Worm (Caenorhabditis elegans) whole organism, L2 larva: ENCODE data around the gene npr-39.

Experiments used
- F13H6.1 ChIP-seq: sonication (generic microtip); optimal IDR thresholded peaks from 2 replicates; lab custom pipeline; 2016; ENCODE audit warnings: missing genetic modification characterization, missing compliant biosample characterization
- Y55F3AM.14 ChIP-seq: fragments of 200-800 bp; sonication (Bioruptor generic); optimal IDR thresholded peaks from 2 replicates; lab custom pipeline; 2018; ENCODE audit warnings: mild to moderate bottlenecking, missing genetic modification characterization, missing compliant biosample characterization
- aly-2 ChIP-seq: fragments of 150-350 bp; optimal IDR thresholded peaks from 2 replicates; lab custom pipeline; 2014; ENCODE audit warnings: missing biosample characterization, missing genetic modification characterization
- blmp-1 ChIP-seq: sonication (generic microtip); optimal IDR thresholded peaks from 2 replicates; lab custom pipeline; 2017; ENCODE audit warnings: missing genetic modification characterization, mild to moderate bottlenecking, missing compliant biosample characterization, antibody characterized with exemption, moderate library complexity; ENCODE audit not compliant: insufficient read depth
- ceh-16 ChIP-seq: fragments of 150-350 bp; optimal IDR thresholded peaks from 2 replicates; lab custom pipeline; 2014; ENCODE audit warnings: missing biosample characterization, missing genetic modification characterization
- dmd-4 ChIP-seq: sonication (generic microtip); optimal IDR thresholded peaks from 2 replicates; lab custom pipeline; 2017; ENCODE audit warnings: missing biosample characterization, missing genetic modification characterization
- elt-1 ChIP-seq: fragments of 150-350 bp; optimal IDR thresholded peaks from 2 replicates; lab custom pipeline; 2014; ENCODE audit warnings: missing biosample characterization, missing genetic modification characterization
- elt-3 ChIP-seq: sonication (generic microtip); optimal IDR thresholded peaks from 2 replicates; lab custom pipeline; 2017; ENCODE audit warnings: missing biosample characterization, missing genetic modification characterization
- fos-1 ChIP-seq: fragments of 150-350 bp; optimal IDR thresholded peaks from 2 replicates; lab custom pipeline; 2014; ENCODE audit warnings: missing biosample characterization, missing genetic modification characterization
- gmeb-1 ChIP-seq: fragments of 150-350 bp; optimal IDR thresholded peaks from 2 replicates; lab custom pipeline; 2014; ENCODE audit warnings: missing biosample characterization, missing genetic modification characterization
- lin-39 ChIP-seq: fragments of 150-350 bp; optimal IDR thresholded peaks from 2 replicates; lab custom pipeline; 2014; ENCODE audit warnings: missing biosample characterization, missing genetic modification reagents, missing genetic modification characterization
- mab-5 ChIP-seq: fragments of 150-350 bp; optimal IDR thresholded peaks from 2 replicates; lab custom pipeline; 2014; ENCODE audit warnings: missing biosample characterization, missing genetic modification characterization
- mbf-1 ChIP-seq: sonication (generic microtip); optimal IDR thresholded peaks from 2 replicates; lab custom pipeline; 2017; ENCODE audit warnings: missing biosample characterization, missing genetic modification characterization
- nhr-11 ChIP-seq: fragments of 150-350 bp; optimal IDR thresholded peaks from 2 replicates; lab custom pipeline; 2014; ENCODE audit warnings: missing biosample characterization, missing genetic modification characterization
- nhr-12 ChIP-seq: fragments of 150-350 bp; optimal IDR thresholded peaks from 2 replicates; lab custom pipeline; 2014; ENCODE audit warnings: missing biosample characterization, missing genetic modification characterization
- nhr-129 ChIP-seq: fragments of 150-350 bp; optimal IDR thresholded peaks from 2 replicates; lab custom pipeline; 2014; ENCODE audit warnings: missing biosample characterization, missing genetic modification characterization
- nhr-21 ChIP-seq: fragments of 150-350 bp; optimal IDR thresholded peaks from 2 replicates; lab custom pipeline; 2014; ENCODE audit warnings: missing biosample characterization, missing genetic modification characterization
- nhr-23 ChIP-seq: fragments of 150-350 bp; optimal IDR thresholded peaks from 2 replicates; lab custom pipeline; 2014; ENCODE audit warnings: missing biosample characterization, missing genetic modification reagents, missing genetic modification characterization
- nhr-237 ChIP-seq: fragments of 150-350 bp; optimal IDR thresholded peaks from 2 replicates; lab custom pipeline; 2014; ENCODE audit warnings: missing biosample characterization, missing genetic modification characterization
- peb-1 ChIP-seq: fragments of 150-350 bp; optimal IDR thresholded peaks from 2 replicates; lab custom pipeline; 2014; ENCODE audit warnings: missing biosample characterization, missing genetic modification characterization
- sma-9 ChIP-seq, 2 experiments: fragments of 150-350 bp in 1 of 2; sonication (generic microtip) in 1 of 2; optimal IDR thresholded peaks; 2 replicates each; lab custom pipeline; 2014 to 2016; ENCODE audit warnings: missing genetic modification characterization in 2 of 2, mild to moderate bottlenecking in 1 of 2, missing biosample characterization in 1 of 2, missing compliant biosample characterization in 1 of 2, missing genetic modification reagents in 1 of 2, moderate library complexity in 1 of 2
- unc-55 ChIP-seq: fragments of 150-350 bp; sonication (generic microtip); optimal IDR thresholded peaks from 3 replicates; lab custom pipeline; 2014; ENCODE audit warnings: missing biosample characterization, missing genetic modification reagents, missing genetic modification characterization
- unc-62 ChIP-seq: fragments of 150-350 bp; optimal IDR thresholded peaks from 2 replicates; lab custom pipeline; 2014; ENCODE audit warnings: missing biosample characterization, missing genetic modification reagents, missing genetic modification characterization
- ztf-1 ChIP-seq: fragments of 200-800 bp; sonication (Bioruptor generic); conservative IDR thresholded peaks from 2 replicates; pipeline ENCODE4 v1.3.6; 2022; ENCODE audit warnings: missing genetic modification characterization, missing compliant biosample characterization
- ztf-11 ChIP-seq: sonication (generic microtip); optimal IDR thresholded peaks from 2 replicates; lab custom pipeline; 2017; ENCODE audit warnings: missing biosample characterization, missing genetic modification characterization
- ztf-4 ChIP-seq: fragments of 150-350 bp; optimal IDR thresholded peaks from 2 replicates; lab custom pipeline; 2014; ENCODE audit warnings: missing biosample characterization, missing genetic modification characterization

Gene npr-39

DNA sequence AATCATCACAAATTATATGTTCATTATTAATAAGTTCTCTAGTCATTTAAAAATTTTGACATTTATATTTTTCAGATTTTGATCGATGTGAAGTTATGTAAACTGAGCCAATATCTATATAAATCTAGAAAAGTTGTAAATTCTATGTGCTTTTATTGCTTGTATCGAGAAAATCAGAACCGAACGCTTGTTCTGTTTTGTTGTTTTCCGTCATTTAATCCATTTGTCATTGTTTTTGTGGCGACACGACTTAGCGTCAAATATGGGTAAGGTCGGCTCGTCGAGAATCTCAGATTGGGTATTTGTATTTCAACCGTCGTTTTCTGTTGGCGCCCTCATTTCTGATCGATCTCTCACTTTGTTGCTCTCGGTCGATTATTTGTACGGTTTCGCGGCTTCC is 47.5 kb downstream of the npr-39 start, which contains the start of gene cht-5:
Gene cht-5 (plus strand): TSS at position 301 of the 400 bp plus-strand sequence.
- no peak for TF ChIP-seq ceh-16 (tag; lab: Kevin White, UChicago)
- no peak for TF ChIP-seq gmeb-1
- no peak for TF ChIP-seq F13H6.1 (tag; lab: Kevin White, UChicago)
- TF ChIP-seq nhr-23 (tag; lab: Kevin White, UChicago): no peak
- TF ChIP-seq sma-9 (GFP tag; optimal IDR thresholded peaks at IDR 0.05; lab: Kevin White, UChicago): no peak
- TF ChIP-seq sma-9 (tag; optimal IDR thresholded peaks at IDR 0.05; lab: Kevin White, UChicago): no peak
- no peak for TF ChIP-seq aly-2 (tag; lab: Kevin White, UChicago)
- no peak for TF ChIP-seq Y55F3AM.14 (GFP tag; lab: Kevin White, UChicago)
- TF ChIP-seq mbf-1: no peak
- no peak for TF ChIP-seq nhr-21 (tag; lab: Kevin White, UChicago)
- TF ChIP-seq ztf-4 (tag; lab: Kevin White, UChicago): no peak
- no peak for TF ChIP-seq peb-1
- TF ChIP-seq mab-5 (tag; lab: Kevin White, UChicago): no peak
- TF ChIP-seq, all 48 proteins: peak for 0

DNA sequence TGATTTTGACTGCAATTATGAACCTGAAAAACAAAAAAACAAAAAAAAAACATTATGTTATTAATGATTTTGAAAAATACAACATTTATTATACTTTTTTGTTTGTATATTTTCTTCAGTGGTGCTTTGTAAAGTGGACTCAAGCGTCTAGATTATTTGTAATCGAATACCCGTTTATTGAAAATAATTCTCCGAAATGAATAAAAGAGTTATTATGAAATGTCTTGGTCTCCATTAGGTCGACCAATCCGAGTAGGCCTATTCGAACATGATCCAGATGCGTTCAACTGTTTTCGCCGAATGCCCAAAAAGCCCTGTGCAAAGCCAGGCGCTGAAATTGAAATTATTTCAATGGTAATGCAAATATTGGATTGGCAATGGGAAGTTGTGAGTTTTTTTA is 50.6 kb downstream of the npr-39 start, which contains the start of gene C08B6.5:
Gene C08B6.5 (plus strand): TSS at position 301 of the 400 bp plus-strand sequence.
- no peak for TF ChIP-seq nhr-12 (tag; lab: Kevin White, UChicago)
- TF ChIP-seq ztf-11 (tag; lab: Kevin White, UChicago): no peak
- TF ChIP-seq lin-39 (tag; lab: Kevin White, UChicago): no peak
- no peak for TF ChIP-seq nhr-11 (tag; lab: Kevin White, UChicago)
- no peak for TF ChIP-seq sma-9 (GFP tag; optimal IDR thresholded peaks at IDR 0.05; lab: Kevin White, UChicago)
- TF ChIP-seq sma-9 (tag; optimal IDR thresholded peaks at IDR 0.05; lab: Kevin White, UChicago): no peak
- TF ChIP-seq ceh-16 (tag; lab: Kevin White, UChicago): no peak
- no peak for TF ChIP-seq elt-3 (tag; lab: Kevin White, UChicago)
- TF ChIP-seq nhr-237: no peak
- no peak for TF ChIP-seq elt-1 (tag; lab: Kevin White, UChicago)
- no peak for TF ChIP-seq blmp-1 (tag; lab: Kevin White, UChicago)
- TF ChIP-seq dmd-4 (tag; lab: Kevin White, UChicago): no peak
- no peak for TF ChIP-seq fos-1 (tag; lab: Kevin White, UChicago)
- no peak for TF ChIP-seq unc-55 (GFP tag; lab: Kevin White, UChicago)
- no peak for TF ChIP-seq unc-62 (GFP tag; lab: Kevin White, UChicago)
- no peak for TF ChIP-seq mbf-1
- no peak for TF ChIP-seq ztf-1 (GFP tag; lab: Robert Waterston, UW)
- no peak for TF ChIP-seq nhr-129 (tag; lab: Kevin White, UChicago)
- no peak for TF ChIP-seq ztf-4 (tag; lab: Kevin White, UChicago)
